Worm (Caenorhabditis elegans): ENCODE measurements around the gene smz-1.

Gene smz-1

ce11 chrIV:12429504-12429903, 25.3 kb upstream of the smz-1 start:
- no peak for TF ChIP-seq lag-1 (GFP tag; IDR thresholded peaks at IDR 0.05)
- TF ChIP-seq F57C9.4 (tag; optimal IDR thresholded peaks at IDR 0.05): no peak
- no peak for TF ChIP-seq K11D2.4 (GFP tag; IDR thresholded peaks at IDR 0.05)
- TF ChIP-seq hsf-1 (GFP tag; IDR thresholded peaks at IDR 0.05): no peak
- TF ChIP-seq tbp1 (GFP tag; optimal IDR thresholded peaks at IDR 0.05): no peak
- no peak for TF ChIP-seq dpl-1 (GFP tag; optimal IDR thresholded peaks at IDR 0.05)
- TF ChIP-seq hmg-1.2 (GFP tag; IDR thresholded peaks at IDR 0.05): no peak
- TF ChIP-seq lsl-1 (GFP tag; optimal IDR thresholded peaks at IDR 0.05): no peak
- no peak for TF ChIP-seq nhr-90 (tag; optimal IDR thresholded peaks at IDR 0.05)
- TF ChIP-seq aptf-2 (GFP tag; conservative IDR thresholded peaks at IDR 0.05): no peak
- no peak for TF ChIP-seq ceh-27 (GFP tag; optimal IDR thresholded peaks at IDR 0.05)
- TF ChIP-seq C06A6.2 (GFP tag; conservative IDR thresholded peaks at IDR 0.05): no peak
- no peak for TF ChIP-seq ztf-28 (GFP tag; IDR thresholded peaks at IDR 0.05)
- TF ChIP-seq mes-4 (tag; optimal IDR thresholded peaks at IDR 0.05): no peak
- no peak for TF ChIP-seq F52B5.7 (tag; optimal IDR thresholded peaks at IDR 0.05)
- TF ChIP-seq akir-1 (GFP tag; optimal IDR thresholded peaks at IDR 0.05): no peak

ce11 chrIV:12431755-12432154, 23.1 kb upstream of the smz-1 start:
- no peak for TF ChIP-seq ZK185.1 (tag; optimal IDR thresholded peaks at IDR 0.05; ENCODE audit: poor library complexity, severe bottlenecking)
- TF ChIP-seq rpc-1 (optimal IDR thresholded peaks at IDR 0.05): no peak
- TF ChIP-seq rpc-1 (tag; optimal IDR thresholded peaks at IDR 0.05): no peak
- TF ChIP-seq mel-28 (tag; optimal IDR thresholded peaks at IDR 0.05; ENCODE audit: borderline replicate concordance): no peak
- TF ChIP-seq ceh-100 (GFP tag; IDR thresholded peaks at IDR 0.05): no peak
- no peak for TF ChIP-seq sea-2 (GFP tag; IDR thresholded peaks at IDR 0.05)
- TF ChIP-seq lsl-1 (GFP tag; optimal IDR thresholded peaks at IDR 0.05): no peak
- TF ChIP-seq aptf-3 (GFP tag; IDR thresholded peaks at IDR 0.05): no peak
- no peak for TF ChIP-seq hmg-1.2 (GFP tag; IDR thresholded peaks at IDR 0.05)
- no peak for TF ChIP-seq F10E7.11 (tag; optimal IDR thresholded peaks at IDR 0.05)
- no peak for TF ChIP-seq Y53F4B.3 (GFP tag; IDR thresholded peaks at IDR 0.05)
- no peak for TF ChIP-seq nfyb-1 (GFP tag; IDR thresholded peaks at IDR 0.05)
- no peak for TF ChIP-seq aptf-2 (GFP tag; conservative IDR thresholded peaks at IDR 0.05)
- TF ChIP-seq ceh-58 (GFP tag; IDR thresholded peaks at IDR 0.05): no peak
- TF ChIP-seq lag-1 (GFP tag; IDR thresholded peaks at IDR 0.05): no peak
- TF ChIP-seq snpc-3.4 (tag; optimal IDR thresholded peaks at IDR 0.05): no peak
- no peak for TF ChIP-seq zim-3 (tag; optimal IDR thresholded peaks at IDR 0.05)
- no peak for TF ChIP-seq ztf-22 (GFP tag; optimal IDR thresholded peaks at IDR 0.05)
- no peak for TF ChIP-seq fkh-3 (tag; optimal IDR thresholded peaks at IDR 0.05)

- TF ChIP-seq T26A5.8 (tag; optimal IDR thresholded peaks at IDR 0.05) (no peak), T07F8.4 (tag; optimal IDR thresholded peaks at IDR 0.05) (no peak), ztf-6 (GFP tag; IDR thresholded peaks at IDR 0.05) (no peak), lin-54 (GFP tag; optimal IDR thresholded peaks at IDR 0.05) (no peak), hmg-1.2 (GFP tag; IDR thresholded peaks at IDR 0.05) (no peak), rec-8 (tag; optimal IDR thresholded peaks at IDR 0.05) (no peak), C17E4.6 (GFP tag; IDR thresholded peaks at IDR 0.05) (no peak), fkh-3 (tag; optimal IDR thresholded peaks at IDR 0.05) (no peak), hsf-1 (GFP tag; IDR thresholded peaks at IDR 0.05) (no peak), bed-2 (GFP tag; IDR thresholded peaks at IDR 0.05) (no peak), Y79H2A.3 (GFP tag; conservative IDR thresholded peaks at IDR 0.05) (no peak), lir-1 (GFP tag; conservative IDR thresholded peaks at IDR 0.05) (no peak), pha-4 (tag; optimal IDR thresholded peaks at IDR 0.05) (no peak), sdz-38 (tag; optimal IDR thresholded peaks at IDR 0.05) (no peak), hlh-12 (tag; optimal IDR thresholded peaks at IDR 0.05) (no peak), lag-1 (GFP tag; IDR thresholded peaks at IDR 0.05) (no peak), him-1 (tag; optimal IDR thresholded peaks at IDR 0.05) (no peak), C06A6.2 (GFP tag; conservative IDR thresholded peaks at IDR 0.05) (no peak), ztf-22 (GFP tag; optimal IDR thresholded peaks at IDR 0.05) (no peak)
Measured at ce11 chrIV:12432340-12432739, 22.5 kb upstream of the smz-1 start, which contains the start of gene clec-184. Gene clec-184 (plus strand): TSS chrIV:12432640.

All from whole organism, young adult.